Worm (Caenorhabditis elegans): ENCODE measurements around the gene T23B5.3.
A peak's percentile ranks its signal among the peaks of the same experiment; 100 is the strongest.

Gene T23B5.3

DNA sequence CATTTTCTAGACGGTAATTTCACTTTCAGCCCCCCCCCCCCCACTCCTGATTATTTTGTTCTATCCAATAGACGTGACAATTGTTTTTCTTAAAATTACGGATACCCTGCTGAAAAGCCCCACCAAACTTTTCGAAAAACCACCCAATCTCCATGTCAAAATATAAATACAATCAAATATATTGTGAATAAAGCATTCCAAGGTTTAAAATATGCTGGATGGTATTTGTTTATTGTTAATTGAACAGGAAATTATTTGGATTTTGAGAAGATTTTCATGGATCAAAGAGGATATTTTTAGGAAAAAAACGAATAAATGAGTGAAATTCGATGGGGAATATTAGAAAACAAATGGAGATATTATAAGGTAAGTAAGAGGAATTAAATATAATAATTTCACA, 15.3 kb downstream of the T23B5.3 start, which contains the start of gene C27D8.4:
Gene C27D8.4, plus strand, starts transcription at position 301 of the 400 bp plus-strand sequence.
- TF ChIP-seq lsy-2 (tag; optimal IDR thresholded peaks at IDR 0.05) (no peak), zip-2 (tag; optimal IDR thresholded peaks at IDR 0.05) (no peak), fkh-10 (GFP tag; optimal IDR thresholded peaks at IDR 0.05) (no peak), arid-1 (GFP tag; conservative IDR thresholded peaks at IDR 0.05) (no peak), Y75B8A.6 (GFP tag; IDR thresholded peaks at IDR 0.05) (no peak), F44E2.7 (GFP tag; IDR thresholded peaks at IDR 0.05) (no peak), egl-43 (GFP tag; IDR thresholded peaks at IDR 0.05) (no peak), jun-1 (tag; optimal IDR thresholded peaks at IDR 0.05) (no peak), dmd-6 (GFP tag; IDR thresholded peaks at IDR 0.05) (no peak), spr-3 (GFP tag; optimal IDR thresholded peaks at IDR 0.05) (no peak), gei-8 (GFP tag; optimal IDR thresholded peaks at IDR 0.05) (no peak), cey-2 (tag; optimal IDR thresholded peaks at IDR 0.05; ENCODE audit: borderline replicate concordance, insufficient read depth) (no peak), hmg-1.1 (GFP tag; IDR thresholded peaks at IDR 0.05) (no peak), dpl-1 (GFP tag; optimal IDR thresholded peaks at IDR 0.05) (no peak), Y5F2A.4 (GFP tag; optimal IDR thresholded peaks at IDR 0.05) (no peak), ztf-7 (tag; optimal IDR thresholded peaks at IDR 0.05) (no peak), fos-1 (tag; optimal IDR thresholded peaks at IDR 0.05) (no peak), nhr-102 (tag; optimal IDR thresholded peaks at IDR 0.05) (no peak), ztf-11 (tag; optimal IDR thresholded peaks at IDR 0.05) (no peak), nhr-76 (tag; optimal IDR thresholded peaks at IDR 0.05) (no peak)

ce11 chrIV:12710996-12711395, 22.5 kb downstream of the T23B5.3 start, which contains the start of gene C27D8.2:
TSS of gene C27D8.2 (plus strand) at chrIV:12711217.
- TF ChIP-seq nhr-28 (tag; optimal IDR thresholded peaks at IDR 0.05) (peak; percentile 85), ceh-62 (tag; optimal IDR thresholded peaks at IDR 0.05) (no peak), hlh-11 (tag; optimal IDR thresholded peaks at IDR 0.05) (peak; percentile 44), mxl-3 (GFP tag; optimal IDR thresholded peaks at IDR 0.05) (peak; percentile 92), mdl-1 (tag; optimal IDR thresholded peaks at IDR 0.05) (peak; percentile 12 to 86)

ce11 chrIV:12711644-12712043, 23.2 kb downstream of the T23B5.3 start, which contains the start of gene C27D8.3:
TSS of gene C27D8.3 (minus strand) at chrIV:12711744.
- TF ChIP-seq ctbp-1 (GFP tag; IDR thresholded peaks at IDR 0.05) = no peak
- no peak for TF ChIP-seq hlh-30 (tag; optimal IDR thresholded peaks at IDR 0.05; ENCODE audit: insufficient read depth)
- no peak for TF ChIP-seq lin-29 (GFP tag; IDR thresholded peaks at IDR 0.05)
- no peak for TF ChIP-seq spr-3 (GFP tag; optimal IDR thresholded peaks at IDR 0.05)
- TF ChIP-seq dmd-6 (GFP tag; IDR thresholded peaks at IDR 0.05) = no peak
- TF ChIP-seq snpc-1.2 (GFP tag; IDR thresholded peaks at IDR 0.05) = no peak
- no peak for TF ChIP-seq T20F7.1 (GFP tag; optimal IDR thresholded peaks at IDR 0.05)
- no peak for TF ChIP-seq fos-1 (tag; optimal IDR thresholded peaks at IDR 0.05)
- no peak for TF ChIP-seq lin-13 (GFP tag; optimal IDR thresholded peaks at IDR 0.05)
- TF ChIP-seq cey-2 (tag; optimal IDR thresholded peaks at IDR 0.05; ENCODE audit: borderline replicate concordance, insufficient read depth) = no peak
- no peak for TF ChIP-seq zag-1 (tag; optimal IDR thresholded peaks at IDR 0.05)
- no peak for TF ChIP-seq daf-12 (tag; optimal IDR thresholded peaks at IDR 0.05)

- no peak for TF ChIP-seq Y48G9A.11 (GFP tag; IDR thresholded peaks at IDR 0.05)
- TF ChIP-seq ceh-82 (tag; optimal IDR thresholded peaks at IDR 0.05) = no peak
- TF ChIP-seq nhr-48 (tag; optimal IDR thresholded peaks at IDR 0.05) = peak; percentile 45
- peak; percentile 93 for TF ChIP-seq nhr-28 (tag; optimal IDR thresholded peaks at IDR 0.05)
- peak; percentile 87 for TF ChIP-seq hlh-11 (tag; optimal IDR thresholded peaks at IDR 0.05)
- TF ChIP-seq fkh-10 (GFP tag; optimal IDR thresholded peaks at IDR 0.05) = no peak
- TF ChIP-seq nhr-77 (tag; optimal IDR thresholded peaks at IDR 0.05) = peak; percentile 40
- TF ChIP-seq lin-15B (tag; optimal IDR thresholded peaks at IDR 0.05) = no peak
- TF ChIP-seq duxl-1 (tag; optimal IDR thresholded peaks at IDR 0.05; ENCODE audit: poor library complexity) = no peak
- TF ChIP-seq spr-3 (GFP tag; optimal IDR thresholded peaks at IDR 0.05) = no peak
- TF ChIP-seq ceh-20 (GFP tag; IDR thresholded peaks at IDR 0.05) = 0 out of 2 replicates have a peak, but pooled peaks have one; percentile 36
- peak; percentile 78 for TF ChIP-seq mxl-3 (GFP tag; optimal IDR thresholded peaks at IDR 0.05)
- TF ChIP-seq cey-2 (tag; optimal IDR thresholded peaks at IDR 0.05; ENCODE audit: borderline replicate concordance, insufficient read depth) = peak; percentile 69
- no peak for TF ChIP-seq unc-130 (GFP tag; optimal IDR thresholded peaks at IDR 0.05)
- no peak for TF ChIP-seq ZK546.5 (tag; optimal IDR thresholded peaks at IDR 0.05)
- peak; percentile 64 for TF ChIP-seq mep-1 (tag; optimal IDR thresholded peaks at IDR 0.05)
- TF ChIP-seq tra-1 (GFP tag; IDR thresholded peaks at IDR 0.05) = peak; percentile 84
- TF ChIP-seq unc-39 (tag; optimal IDR thresholded peaks at IDR 0.05) = no peak
- TF ChIP-seq daf-19 (GFP tag; conservative IDR thresholded peaks at IDR 0.05) = no peak
- peak; percentile 44 for TF ChIP-seq pqm-1 (tag; optimal IDR thresholded peaks at IDR 0.05)
Observed at ce11 chrIV:12715947-12716382, 27.5 kb downstream of the T23B5.3 start.
